Worm (Caenorhabditis elegans) whole organism, late embryonic: ENCODE data around the gene nhr-167.

Source experiments
- ceh-30 ChIP-seq: fragments of 150-350 bp; optimal IDR thresholded peaks from 2 replicates; lab custom pipeline; 2014; ENCODE audit warnings: missing biosample characterization, missing genetic modification characterization
- ceh-9 ChIP-seq: sonication (generic microtip); optimal IDR thresholded peaks from 2 replicates; lab custom pipeline; 2016; ENCODE audit warnings: mild to moderate bottlenecking, missing genetic modification characterization, inconsistent platforms, missing compliant biosample characterization
- elt-2 ChIP-seq: sonication (generic microtip); optimal IDR thresholded peaks from 2 replicates; lab custom pipeline; 2016; ENCODE audit warnings: missing genetic modification reagents, missing genetic modification characterization, missing compliant biosample characterization
- lim-6 ChIP-seq: sonication (generic microtip); optimal IDR thresholded peaks from 2 replicates; lab custom pipeline; 2016; ENCODE audit warnings: missing genetic modification characterization, missing compliant biosample characterization
- pqm-1 ChIP-seq: sonication (generic microtip); optimal IDR thresholded peaks from 2 replicates; lab custom pipeline; 2016; ENCODE audit warnings: missing genetic modification characterization, missing compliant biosample characterization
- rnt-1 ChIP-seq: sonication (generic microtip); optimal IDR thresholded peaks from 2 replicates; lab custom pipeline; 2016; ENCODE audit warnings: missing genetic modification characterization, missing compliant biosample characterization
- sox-4 ChIP-seq: sonication (generic microtip); optimal IDR thresholded peaks from 2 replicates; lab custom pipeline; 2017; ENCODE audit warnings: mild to moderate bottlenecking, missing genetic modification characterization, inconsistent platforms, missing compliant biosample characterization
- ttx-3 ChIP-seq: sonication (generic microtip); optimal IDR thresholded peaks from 2 replicates; lab custom pipeline; 2016; ENCODE audit warnings: missing genetic modification reagents, missing genetic modification characterization, missing compliant biosample characterization

- TF ChIP-seq sox-4 (tag; lab: Kevin White, UChicago) (no peak), elt-2 (tag; lab: Kevin White, UChicago) (no peak), ttx-3 (tag; lab: Kevin White, UChicago) (no peak), ceh-9 (tag; lab: Kevin White, UChicago) (no peak), pqm-1 (tag; lab: Kevin White, UChicago) (no peak), rnt-1 (tag; lab: Kevin White, UChicago) (no peak), ceh-30 (tag; lab: Kevin White, UChicago) (no peak), lim-6 (tag; lab: Kevin White, UChicago) (no peak)
These were observed 28.7 kb downstream of the nhr-167 start, which contains the start of gene T08D10.4 for ce11 chrX:11953229-11953628.
